Worm (Caenorhabditis elegans) whole organism, dauer: ENCODE measurements around the gene F26H11.4.

Experiments
- unc-62 ChIP-seq: sonication (generic microtip); optimal IDR thresholded peaks from 2 replicates; lab custom pipeline; 2017; ENCODE audit warnings: missing biosample characterization, missing genetic modification reagents, missing genetic modification characterization

Gene F26H11.4

DNA sequence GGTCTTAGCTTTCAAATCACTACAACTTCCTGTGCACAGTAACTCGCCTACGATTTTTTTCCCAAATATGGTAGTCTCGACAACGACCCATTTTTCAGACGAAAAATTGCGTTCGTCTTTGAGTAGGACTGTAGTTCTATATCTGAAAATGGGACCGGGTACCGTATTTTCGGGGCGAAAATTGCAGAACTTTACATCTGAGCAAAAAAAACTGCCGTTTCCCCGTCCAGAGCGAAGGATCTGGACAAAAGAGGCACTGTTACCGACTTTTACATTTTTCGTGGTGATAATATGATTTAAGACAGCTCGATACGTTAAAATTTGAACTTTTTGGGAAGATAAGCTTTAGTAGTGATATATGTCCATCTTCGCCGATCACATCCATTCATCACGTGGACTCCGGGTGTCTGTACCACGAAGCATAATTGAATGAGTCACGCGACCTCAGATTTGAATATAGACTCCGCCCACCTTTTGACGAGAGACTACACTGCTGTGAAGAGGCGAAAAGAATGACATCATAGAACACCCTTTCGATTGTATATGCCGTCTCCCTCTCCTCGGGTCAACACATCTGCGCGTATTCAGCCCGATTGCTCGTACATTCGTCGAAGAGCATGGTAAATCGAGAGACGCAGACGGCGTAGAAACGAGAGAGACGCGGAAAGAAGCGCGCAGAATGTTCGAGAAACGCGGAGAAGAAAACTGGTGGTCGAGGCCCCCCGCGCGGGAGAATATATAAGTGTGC, 3.5 kb upstream of the F26H11.4 start:
- TF ChIP-seq unc-62 (GFP tag; lab: Kevin White, UChicago), result no peak

DNA sequence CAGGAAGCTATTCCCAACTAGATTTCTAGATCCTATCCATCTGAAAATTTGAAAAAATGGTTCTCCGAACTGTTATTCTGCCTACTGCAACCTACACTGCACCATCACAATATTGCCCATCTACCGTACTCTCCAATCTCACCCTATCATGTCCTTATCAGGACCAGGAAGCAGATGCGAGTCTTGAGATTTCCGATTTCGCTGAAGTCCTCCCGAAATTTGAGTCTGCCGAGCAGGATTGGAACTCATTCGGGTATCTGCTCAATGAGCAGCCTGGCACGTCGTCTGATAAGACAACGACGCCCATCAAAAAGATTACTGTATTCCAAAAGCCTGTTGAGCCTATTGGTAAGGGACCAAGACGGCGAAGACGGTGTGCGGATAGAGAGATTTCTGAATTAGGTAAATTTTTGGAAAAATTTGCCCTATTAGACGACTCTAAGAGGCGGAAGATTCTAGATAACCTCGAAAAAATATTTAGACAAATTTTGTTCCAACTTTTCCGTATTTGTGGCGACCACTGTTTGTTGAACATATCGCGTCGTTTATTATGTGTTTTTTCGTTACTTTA, 2.8 kb upstream of the F26H11.4 start:
- TF ChIP-seq unc-62 (GFP tag; lab: Kevin White, UChicago), result no peak

DNA sequence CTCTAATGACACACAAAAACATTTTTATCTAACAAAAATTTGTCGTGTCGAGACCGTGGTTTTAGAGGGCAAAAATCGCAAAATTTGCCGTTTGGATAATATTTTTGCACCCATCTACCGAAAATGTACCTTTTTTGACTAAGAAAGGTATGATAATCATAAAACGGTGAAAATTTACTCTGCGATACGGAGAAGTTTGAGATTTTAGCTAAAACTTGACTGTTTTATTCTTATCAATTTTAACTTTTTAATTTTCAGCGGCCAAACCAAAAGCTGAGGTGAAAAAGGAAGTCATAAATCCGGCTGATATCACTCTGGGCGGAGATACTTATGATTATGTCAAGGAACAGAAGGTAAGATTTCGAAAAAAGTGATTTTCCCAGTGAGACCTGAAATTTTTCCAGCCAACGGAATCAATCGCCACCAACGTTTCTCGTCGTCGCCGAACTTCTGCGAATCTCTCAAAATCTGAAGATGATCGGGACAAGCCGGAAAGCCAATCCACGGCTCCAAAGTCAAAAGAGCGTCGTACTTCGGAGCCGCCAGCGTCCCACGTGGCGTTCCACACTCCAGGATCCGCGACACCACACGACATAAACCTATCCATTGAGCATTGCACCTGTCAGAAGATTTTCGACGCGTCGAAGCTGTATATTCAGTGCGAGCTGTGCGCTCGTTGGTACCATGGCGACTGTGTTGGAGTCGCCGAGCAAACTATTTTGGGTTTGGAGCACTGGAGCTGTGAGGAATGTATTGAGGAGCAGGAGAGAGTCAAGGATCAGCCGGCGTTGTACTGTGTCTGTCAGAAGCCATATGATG, 2.1 kb upstream of the F26H11.4 start:
- no peak for TF ChIP-seq unc-62 (GFP tag; lab: Kevin White, UChicago)

DNA sequence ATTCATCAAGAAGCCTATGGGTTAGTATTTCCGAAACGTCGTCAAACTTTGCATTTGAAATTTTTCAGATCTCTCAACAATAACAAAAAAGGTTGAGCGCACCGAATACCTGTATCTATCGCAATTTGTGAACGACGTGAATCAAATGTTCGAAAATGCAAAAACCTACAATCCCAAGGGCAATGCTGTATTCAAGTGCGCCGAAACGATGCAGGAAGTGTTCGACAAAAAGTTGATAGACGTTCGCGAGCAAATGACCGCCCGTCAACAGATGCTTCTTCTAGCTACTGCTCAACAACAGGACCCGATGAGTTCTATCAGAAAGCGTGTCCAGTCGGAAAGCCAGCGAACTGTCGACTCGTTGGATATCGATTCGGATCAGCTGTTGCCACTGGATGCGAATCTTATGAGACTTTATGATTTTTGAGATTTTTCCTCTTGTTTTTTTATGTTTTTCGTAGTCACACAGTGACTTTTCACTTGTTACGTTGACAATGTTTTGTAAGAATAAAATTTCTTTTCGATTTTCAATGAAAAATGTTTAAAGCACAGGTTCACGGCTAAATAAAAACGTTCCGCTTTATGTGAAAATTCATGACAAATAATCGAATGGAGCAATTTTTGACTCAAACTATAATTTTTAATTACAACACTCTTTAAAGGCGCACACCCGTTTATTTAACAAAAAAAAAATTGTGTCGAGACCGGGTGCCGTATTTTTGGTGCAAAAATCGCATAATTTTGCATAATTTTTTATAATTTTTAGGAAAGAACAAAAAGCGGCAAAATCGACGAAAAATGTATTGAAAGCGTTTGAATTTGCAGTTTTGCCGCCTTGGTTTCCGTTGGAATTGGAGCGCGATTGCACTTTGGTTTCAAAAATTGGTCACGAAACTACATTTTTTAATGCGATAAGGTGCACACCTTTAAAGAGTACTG, 811 bp upstream of the F26H11.4 start:
- no peak for TF ChIP-seq unc-62 (GFP tag; lab: Kevin White, UChicago)

DNA sequence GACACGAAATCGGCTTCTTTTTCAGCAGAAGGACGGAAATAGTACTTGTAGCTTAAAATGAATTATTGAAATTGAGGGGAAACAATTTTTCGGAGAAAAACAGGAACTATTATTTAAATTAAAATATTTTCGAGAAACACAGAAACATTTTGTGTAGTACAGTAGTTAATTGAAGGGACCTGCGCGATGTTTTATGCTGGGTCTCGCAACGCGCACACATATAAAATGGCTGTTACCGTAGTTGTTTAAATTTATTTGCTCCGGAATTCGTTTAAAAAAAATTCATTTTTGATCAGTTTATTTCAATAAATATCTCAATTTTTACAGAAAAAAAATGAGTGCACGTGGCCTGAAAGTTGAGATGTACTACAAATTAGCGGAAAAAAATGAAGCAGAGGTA, 2.4 kb downstream of the F26H11.4 start, which contains the start of gene dsb-2:
TSS of gene dsb-2 (plus strand) at position 328 of the 400 bp plus-strand sequence.
- no peak for TF ChIP-seq unc-62 (GFP tag; lab: Kevin White, UChicago)

DNA sequence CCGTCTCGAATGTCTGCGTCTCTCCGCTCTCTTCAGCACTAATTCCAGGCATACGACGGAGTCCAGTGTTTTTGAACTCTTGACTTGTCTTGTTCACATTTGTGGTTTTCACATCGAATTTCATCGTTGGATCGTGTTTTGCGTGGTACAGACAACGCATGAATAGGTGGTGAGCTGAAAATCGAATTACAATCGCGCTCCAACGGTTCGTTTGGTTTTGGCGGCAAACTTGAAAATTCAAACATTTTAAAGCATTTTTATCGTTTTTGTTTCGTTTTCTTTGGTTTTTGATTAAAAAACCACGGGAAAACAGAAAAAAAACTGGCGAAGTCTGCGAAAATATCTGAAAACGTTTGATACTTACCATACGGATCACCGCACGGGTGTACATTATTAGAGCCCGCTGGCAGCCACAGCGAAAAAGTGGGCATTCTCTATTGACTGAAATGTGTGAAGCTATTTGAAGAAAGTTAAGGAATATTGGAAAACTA, 4.7 kb downstream of the F26H11.4 start, which contains the start of gene exl-1:
TSS of gene exl-1 (minus strand) at position 441 of the 491 bp plus-strand sequence.
- no peak for TF ChIP-seq unc-62 (GFP tag; lab: Kevin White, UChicago)

DNA sequence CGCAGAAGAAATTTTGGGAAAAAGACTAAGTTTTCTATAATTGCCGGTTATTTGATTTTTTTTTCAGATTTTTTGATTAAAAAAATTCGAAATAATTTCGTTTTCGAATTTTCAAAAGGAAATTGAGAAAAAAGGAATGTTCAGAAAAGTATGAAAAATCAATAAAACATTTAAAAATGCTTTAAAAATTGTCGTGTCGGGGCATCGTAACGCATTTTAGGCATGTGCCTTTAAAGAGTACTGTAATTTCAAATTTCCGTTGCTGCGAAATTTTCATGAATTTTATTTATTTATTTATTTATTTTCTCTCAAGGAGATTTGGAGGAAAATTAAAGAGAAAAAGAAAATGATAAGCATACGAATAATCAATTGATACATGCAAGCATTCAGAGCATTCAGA, 5.3 kb downstream of the F26H11.4 start:
- TF ChIP-seq unc-62 (GFP tag; lab: Kevin White, UChicago), result no peak

DNA sequence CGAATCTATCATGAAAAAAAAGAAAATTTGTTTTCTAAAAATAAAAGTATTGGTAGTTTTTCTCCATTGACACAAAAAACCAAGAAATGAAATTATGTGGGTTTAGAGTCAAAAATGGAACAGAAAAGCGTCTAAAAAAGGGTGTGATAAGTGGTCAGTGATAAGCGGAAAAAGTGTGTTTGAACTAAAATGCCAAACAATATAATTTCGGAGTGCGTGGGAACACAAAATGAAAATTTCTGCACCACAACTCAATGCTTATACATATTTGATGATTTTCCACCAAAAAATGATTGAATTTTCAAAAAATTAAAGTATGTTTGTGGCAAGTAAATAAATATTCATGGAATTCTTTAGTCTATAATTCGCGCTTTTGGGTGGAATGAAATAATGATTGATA, 7.0 kb downstream of the F26H11.4 start:
- TF ChIP-seq unc-62 (GFP tag; lab: Kevin White, UChicago), result no peak

DNA sequence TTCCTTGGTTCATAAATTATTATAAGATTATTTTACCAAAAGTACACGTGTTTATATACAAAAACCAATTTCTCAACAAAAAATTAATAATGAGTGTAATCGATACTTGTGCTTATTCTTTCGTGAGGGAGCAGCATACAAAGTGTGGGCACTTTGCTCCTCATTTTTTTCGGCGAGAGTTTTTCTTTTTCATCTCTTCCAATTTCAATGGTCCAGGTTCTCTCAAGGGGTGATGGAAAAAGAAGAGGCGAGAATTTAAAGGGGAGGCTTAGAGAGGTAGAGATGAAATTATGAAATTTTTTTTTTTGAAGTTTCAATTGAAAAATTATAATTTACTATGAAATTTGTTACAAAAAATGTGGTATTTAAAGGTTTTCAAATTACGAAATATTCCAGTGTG, 8.6 kb downstream of the F26H11.4 start:
- no peak for TF ChIP-seq unc-62 (GFP tag; lab: Kevin White, UChicago)

DNA sequence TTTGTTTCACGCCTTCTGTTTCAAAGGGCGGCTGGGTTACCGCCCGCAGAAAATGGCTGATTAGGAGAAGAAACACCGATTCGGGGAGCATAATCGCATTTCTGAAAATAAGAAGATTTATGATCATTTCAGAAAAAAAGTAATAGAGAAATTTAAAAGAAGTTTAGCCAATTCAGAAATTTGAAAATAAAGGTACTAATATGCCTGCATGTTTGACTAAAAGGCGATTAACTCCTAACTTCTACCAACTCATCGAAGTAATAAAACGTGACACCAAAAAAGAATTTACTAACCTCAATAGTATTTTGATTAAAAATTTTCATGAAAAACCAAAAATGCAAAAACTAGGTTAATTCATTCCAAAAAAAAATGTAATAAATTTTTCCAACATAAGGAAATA, 16.4 kb downstream of the F26H11.4 start, which contains the start of gene plx-2:
TSS of gene plx-2 (minus strand) at position 101 of the 400 bp plus-strand sequence.
- TF ChIP-seq unc-62 (GFP tag; lab: Kevin White, UChicago), result no peak

DNA sequence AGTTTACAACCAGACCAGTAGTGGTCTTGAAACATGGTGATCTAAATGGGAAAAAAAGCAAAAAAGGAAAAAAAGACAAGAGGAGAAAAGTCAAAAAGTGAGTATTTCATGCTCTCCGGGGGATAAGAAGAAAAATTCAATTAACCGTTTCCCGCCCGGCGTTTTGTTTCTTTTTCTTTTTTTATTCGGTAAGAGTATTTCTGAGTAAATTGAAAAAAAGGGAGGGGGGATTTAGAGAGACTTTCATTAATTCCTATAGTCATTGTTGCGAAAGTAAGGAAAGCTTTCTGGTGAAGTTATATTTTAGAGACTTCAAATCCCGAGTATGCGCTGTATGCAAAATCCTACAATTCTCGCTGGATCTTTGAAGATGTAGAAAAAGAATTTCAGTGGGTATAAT, 19.3 kb downstream of the F26H11.4 start:
- no peak for TF ChIP-seq unc-62 (GFP tag; lab: Kevin White, UChicago)

DNA sequence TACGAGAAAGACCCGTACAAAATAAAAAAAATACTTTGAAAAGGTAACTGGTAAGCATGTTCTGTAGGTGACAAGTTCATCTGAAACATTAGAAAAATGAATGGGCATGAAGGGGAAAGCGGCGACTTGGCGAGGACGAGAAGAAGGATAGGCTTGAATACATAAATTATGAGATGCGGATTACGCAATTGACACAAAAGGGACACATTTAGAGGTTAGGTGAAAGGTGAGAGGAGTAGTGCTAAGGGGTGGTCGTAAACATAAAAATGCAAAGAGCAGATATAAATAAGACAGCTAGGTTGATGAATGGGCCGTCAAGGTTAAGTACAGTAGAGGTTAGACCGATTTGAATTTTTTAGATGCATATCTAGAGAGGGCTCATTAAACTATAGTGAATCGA, 20.4 kb downstream of the F26H11.4 start:
- TF ChIP-seq unc-62 (GFP tag; lab: Kevin White, UChicago), result no peak

DNA sequence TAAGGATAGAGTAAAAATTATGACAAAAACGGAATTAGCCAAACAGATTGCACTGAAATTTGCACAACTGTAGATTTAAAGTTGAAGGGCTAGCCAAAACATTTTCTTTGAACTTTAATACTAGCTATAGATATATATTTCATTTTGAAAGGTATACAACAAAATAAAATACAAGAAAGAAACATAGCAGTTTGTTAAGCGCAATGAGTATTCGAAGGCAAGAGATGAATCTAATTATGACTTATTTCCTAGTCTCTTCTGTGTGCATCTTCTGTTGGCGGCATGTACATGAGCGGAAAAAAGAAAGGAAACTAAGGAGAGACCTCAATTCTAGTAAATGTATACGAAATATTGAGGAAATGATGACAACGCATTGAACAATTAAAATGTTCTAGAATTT, 23.7 kb downstream of the F26H11.4 start:
- TF ChIP-seq unc-62 (GFP tag; lab: Kevin White, UChicago), result no peak

DNA sequence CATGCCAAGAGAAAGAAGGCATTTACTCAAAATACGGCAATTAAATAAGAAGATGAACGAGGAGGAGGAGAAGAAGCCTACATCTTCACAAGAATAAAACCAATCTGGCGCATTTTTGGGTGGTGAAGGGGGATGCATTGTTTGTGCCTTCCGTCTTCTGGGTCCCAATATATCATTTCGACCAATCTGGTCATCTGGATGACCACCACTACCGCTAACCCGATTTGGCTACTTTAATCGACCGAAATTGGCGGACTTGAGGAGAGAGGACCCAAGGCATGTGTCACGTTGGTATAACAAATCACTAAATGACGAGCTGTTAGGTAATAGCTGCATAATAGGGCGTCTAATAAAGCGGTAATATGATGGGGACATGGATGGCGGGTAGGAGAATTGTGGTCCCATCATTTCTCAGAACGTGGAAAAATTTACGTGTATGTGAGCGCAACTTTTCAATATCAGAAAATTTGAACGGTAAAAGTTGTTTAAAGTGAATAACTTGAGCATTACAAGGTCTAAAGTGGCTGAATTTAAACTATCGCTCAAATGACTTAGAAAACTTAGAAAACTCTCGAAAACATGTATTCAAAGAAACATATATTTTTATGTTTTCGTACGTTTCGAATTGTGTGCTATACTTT, 25.4 kb downstream of the F26H11.4 start:
- no peak for TF ChIP-seq unc-62 (GFP tag; lab: Kevin White, UChicago)
